Worm (Caenorhabditis elegans): Measurements from ENCODE around the gene nas-14.

nas-14 gene

ce11 chrIV:13214466-13214865, 44.1 kb downstream of the nas-14 start, which contains the start of gene cho-1:
Gene cho-1 (minus strand): TSS chrIV:13214566.
- TF ChIP-seq zag-1 (tag; optimal IDR thresholded peaks at IDR 0.05) (no peak), ceh-82 (tag; optimal IDR thresholded peaks at IDR 0.05) (no peak), swsn-7 (tag; optimal IDR thresholded peaks at IDR 0.05) (no peak), hlh-17 (GFP tag; optimal IDR thresholded peaks at IDR 0.05; ENCODE audit: borderline replicate concordance) (no peak), efl-3 (GFP tag; optimal IDR thresholded peaks at IDR 0.05) (no peak), lin-35 (GFP tag; optimal IDR thresholded peaks at IDR 0.05) (no peak), nhr-71 (tag; optimal IDR thresholded peaks at IDR 0.05) (no peak)

ce11 chrIV:13220594-13220993, 50.3 kb downstream of the nas-14 start:
- peak; percentile 72 for TF ChIP-seq fkh-10 (GFP tag; optimal IDR thresholded peaks at IDR 0.05)
- no peak for TF ChIP-seq pqm-1 (tag; optimal IDR thresholded peaks at IDR 0.05)

ce11 chrIV:13221657-13222056, 51.3 kb downstream of the nas-14 start, which contains the start of gene C48D1.5:
Gene C48D1.5 (plus strand): TSS chrIV:13221957.
- peak; percentile 33 for TF ChIP-seq elt-2 (tag; optimal IDR thresholded peaks at IDR 0.05)
- TF ChIP-seq C34B4.2 (tag; optimal IDR thresholded peaks at IDR 0.05): no peak
